Fruit fly (Drosophila melanogaster): Measurements from ENCODE around the gene CG18746.

Gene CG18746

DNA sequence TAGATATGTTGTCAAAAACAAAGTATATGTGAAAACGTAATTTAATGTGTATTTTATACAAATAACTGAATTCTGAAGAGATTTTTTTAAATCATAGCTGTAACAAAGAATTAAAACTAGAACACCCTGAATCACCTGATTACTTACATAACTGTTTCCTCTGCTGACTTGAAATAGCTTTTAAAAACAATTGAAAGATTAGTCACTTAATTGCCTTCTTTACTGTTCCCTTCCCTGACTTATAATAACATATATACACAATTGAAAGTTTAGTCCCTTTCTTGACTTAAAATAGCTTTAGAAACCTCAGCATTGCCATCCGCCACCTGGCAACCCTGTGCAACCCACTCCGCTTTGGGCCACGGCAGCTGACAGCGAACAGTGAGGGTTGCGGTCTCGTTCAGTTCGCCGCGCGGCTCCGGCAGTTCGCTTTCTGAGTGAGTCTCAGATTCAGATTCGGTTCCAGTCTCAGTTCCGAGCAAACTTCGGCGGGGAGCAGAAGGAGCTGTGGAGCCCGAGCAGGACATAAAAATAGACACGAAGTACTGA, 24.1 kb upstream of the CG18746 start, which contains the start of gene CG34384 (continued):
- TF ChIP-seq E2f1 (GFP tag; IDR thresholded peaks at IDR 0.05): no peak
- peak; percentile 72 for TF ChIP-seq CG14710 (tag; optimal IDR thresholded peaks at IDR 0.05)
- TF ChIP-seq Bgb (GFP tag; IDR thresholded peaks at IDR 0.05; ENCODE audit: partially characterized antibody): no peak
- TF ChIP-seq psq (GFP tag; optimal IDR thresholded peaks at IDR 0.05): no peak
- no peak for TF ChIP-seq fd64A (GFP tag; optimal IDR thresholded peaks at IDR 0.05)
- no peak for TF ChIP-seq CG14965 (GFP tag; optimal IDR thresholded peaks at IDR 0.05; ENCODE audit: borderline replicate concordance)
- TF ChIP-seq CG8281 (tag; optimal IDR thresholded peaks at IDR 0.05): peak; percentile 21
- TF ChIP-seq tin (GFP tag; optimal IDR thresholded peaks at IDR 0.05): peak; percentile 67
- TF ChIP-seq gcm (GFP tag; optimal IDR thresholded peaks at IDR 0.05): no peak
- 0 out of 3 replicates have a peak, but pooled peaks have one; percentile 36 for TF ChIP-seq croc (GFP tag; conservative IDR thresholded peaks at IDR 0.05)
- TF ChIP-seq CHES-1-like (GFP tag; optimal IDR thresholded peaks at IDR 0.05): no peak
- peak; percentile 46 for TF ChIP-seq CG12155 (GFP tag; optimal IDR thresholded peaks at IDR 0.05)
- peak; percentile 66 for TF ChIP-seq Nf-YC (tag; optimal IDR thresholded peaks at IDR 0.05)
- no peak for TF ChIP-seq CG2129 (GFP tag; IDR thresholded peaks at IDR 0.05; ENCODE audit: partially characterized antibody)
- no peak for TF ChIP-seq CG2875 (GFP tag; optimal IDR thresholded peaks at IDR 0.05)
- TF ChIP-seq Doc3 (GFP tag; IDR thresholded peaks at IDR 0.05; ENCODE audit: partially characterized antibody): no peak
- TF ChIP-seq CG6654 (GFP tag; optimal IDR thresholded peaks at IDR 0.05): peak; percentile 30
- TF ChIP-seq CG8765 (GFP tag; IDR thresholded peaks at IDR 0.05): peak; percentile 17; the same call in 1 of the 2 replicates
- TF ChIP-seq CG33557 (GFP tag; optimal IDR thresholded peaks at IDR 0.05): no peak
- peak; percentile 16 for TF ChIP-seq PHDP (tag; optimal IDR thresholded peaks at IDR 0.05)
- no peak for TF ChIP-seq tll (GFP tag; optimal IDR thresholded peaks at IDR 0.05)
- no peak for TF ChIP-seq CG7928 (GFP tag; optimal IDR thresholded peaks at IDR 0.05)
- no peak for TF ChIP-seq hkb (optimal IDR thresholded peaks at IDR 0.05)
- TF ChIP-seq hkb (GFP tag; IDR thresholded peaks at IDR 0.05): peak; percentile 41; the same call in 1 of the 2 replicates
- no peak for TF ChIP-seq H15 (GFP tag; IDR thresholded peaks at IDR 0.05)
- peak; percentile 65 for TF ChIP-seq CG6765 (GFP tag; optimal IDR thresholded peaks at IDR 0.05)
- no peak for TF ChIP-seq zen2 (GFP tag; IDR thresholded peaks at IDR 0.05; ENCODE audit: partially characterized antibody)
- TF ChIP-seq nerfin-2 (GFP tag; IDR thresholded peaks at IDR 0.05; ENCODE audit: partially characterized antibody): no peak
- peak in 1 of 2 experiments; percentile 28 for TF ChIP-seq insv (GFP tag; optimal IDR thresholded peaks at IDR 0.05)
- no peak for TF ChIP-seq CG4360 (GFP tag; IDR thresholded peaks at IDR 0.05)
- TF ChIP-seq Aef1 (GFP tag; IDR thresholded peaks at IDR 0.05): peak; percentile 9; the same call in 1 of the 3 replicates
- no peak for TF ChIP-seq otp (GFP tag; IDR thresholded peaks at IDR 0.05)
- no peak for TF ChIP-seq Sry-β (GFP tag; optimal IDR thresholded peaks at IDR 0.05)
- TF ChIP-seq mld (GFP tag; IDR thresholded peaks at IDR 0.05; ENCODE audit: partially characterized antibody): no peak
- TF ChIP-seq CG4854 (GFP tag; optimal IDR thresholded peaks at IDR 0.05): peak; percentile 5
- no peak for TF ChIP-seq CG10462 (GFP tag; optimal IDR thresholded peaks at IDR 0.05)
- TF ChIP-seq dm (GFP tag; optimal IDR thresholded peaks at IDR 0.05): no peak
- TF ChIP-seq scrt (GFP tag; optimal IDR thresholded peaks at IDR 0.05): no peak
- peak; percentile 52 for TF ChIP-seq CG6683 (GFP tag; optimal IDR thresholded peaks at IDR 0.05)
- TF ChIP-seq seq (GFP tag; IDR thresholded peaks at IDR 0.05): 0 out of 2 replicates have a peak, but pooled peaks have one; percentile 30
- TF ChIP-seq CG14441 (GFP tag; IDR thresholded peaks at IDR 0.05): peak; percentile 33; the same call in 1 of the 2 replicates
- TF ChIP-seq br (optimal IDR thresholded peaks at IDR 0.05): no peak
- TF ChIP-seq jing (GFP tag; optimal IDR thresholded peaks at IDR 0.05): no peak
- TF ChIP-seq ac (GFP tag; optimal IDR thresholded peaks at IDR 0.05): no peak
- TF ChIP-seq CG12236 (GFP tag; optimal IDR thresholded peaks at IDR 0.05): no peak
- no peak for TF ChIP-seq ssp (GFP tag; IDR thresholded peaks at IDR 0.05)
- TF ChIP-seq Max (GFP tag; optimal IDR thresholded peaks at IDR 0.05): peak; percentile 39
- TF ChIP-seq org-1 (GFP tag; optimal IDR thresholded peaks at IDR 0.05): peak; percentile 72
- no peak for TF ChIP-seq pb (GFP tag; optimal IDR thresholded peaks at IDR 0.05)
- no peak for TF ChIP-seq Optix (GFP tag; IDR thresholded peaks at IDR 0.05)
